Worm (Caenorhabditis elegans): ENCODE measurements around the gene M04G7.5.

ce11 chrIV:422112-422511, 32.8 kb upstream of the M04G7.5 start:
- TF ChIP-seq pes-1 (GFP tag; IDR thresholded peaks at IDR 0.05) (no peak), hnd-1 (tag; optimal IDR thresholded peaks at IDR 0.05) (no peak), tbx-11 (GFP tag; IDR thresholded peaks at IDR 0.05) (no peak), F13C5.2 (tag; optimal IDR thresholded peaks at IDR 0.05) (no peak)
